Fruit fly (Drosophila melanogaster) whole organism, wandering third instar larva: Measurements from ENCODE around the gene yellow-e3.

Experiments used
- foxo ChIP-seq, 2 experiments: fragments of 200-800 bp; sonication (Bioruptor generic); optimal IDR thresholded peaks; 2 replicates in 1 of 2; 3 replicates in 1 of 2; lab custom pipeline; 2016 to 2017; ENCODE audit warnings: missing biosample characterization in 2 of 2, missing genetic modification characterization in 2 of 2
- psq ChIP-seq: fragments of 200-800 bp; sonication (Bioruptor generic); optimal IDR thresholded peaks from 3 replicates; lab custom pipeline; 2017; ENCODE audit warnings: missing biosample characterization, mild to moderate bottlenecking, missing genetic modification characterization, moderate library complexity

- no peak for TF ChIP-seq foxo (GFP tag; optimal IDR thresholded peaks at IDR 0.05; lab: Kevin White, UChicago)
- TF ChIP-seq psq (GFP tag; lab: Kevin White, UChicago) = no peak
Observed at dm6 chr3R:13369348-13369747, 35.3 kb downstream of the yellow-e3 start, which contains the start of gene CheA87a.
